Worm (Caenorhabditis elegans) whole organism, L4 larva: ENCODE measurements around the gene F21D9.11.

ENCODE experiments used
- D1046.2 ChIP-seq: fragments of 200-800 bp; sonication (Bioruptor generic); IDR thresholded peaks from 2 replicates; pipeline ENCODE4 v1.3.6; 2022; ENCODE audit warnings: missing genetic modification characterization, missing compliant biosample characterization
- F26F4.8 ChIP-seq: fragments of 200-800 bp; sonication (Bioruptor generic); conservative IDR thresholded peaks from 2 replicates; pipeline ENCODE4 v1.3.6; 2022; ENCODE audit warnings: missing genetic modification characterization, missing compliant biosample characterization
- F44E2.7 ChIP-seq: fragments of 200-800 bp; sonication (Bioruptor generic); IDR thresholded peaks from 2 replicates; pipeline ENCODE4 v2.1.2; 2022; ENCODE audit warnings: missing genetic modification characterization, missing compliant biosample characterization
- Y48G9A.11 ChIP-seq: fragments of 200-800 bp; sonication (Bioruptor generic); IDR thresholded peaks from 2 replicates; pipeline ENCODE4 v1.3.6; 2022; ENCODE audit warnings: missing genetic modification reagents, missing genetic modification characterization, missing compliant biosample characterization
- Y75B8A.6 ChIP-seq: fragments of 200-800 bp; sonication (Bioruptor generic); IDR thresholded peaks from 2 replicates; pipeline ENCODE4 v1.3.6; 2022; ENCODE audit warnings: missing genetic modification reagents, missing genetic modification characterization, missing compliant biosample characterization
- ZK337.2 ChIP-seq: fragments of 200-800 bp; sonication (Bioruptor generic); IDR thresholded peaks from 2 replicates; pipeline ENCODE4 v1.3.6; 2022; ENCODE audit warnings: missing genetic modification reagents, missing genetic modification characterization, missing compliant biosample characterization
- aly-2 ChIP-seq: sonication (generic microtip); optimal IDR thresholded peaks from 2 replicates; lab custom pipeline; 2018; ENCODE audit warnings: missing biosample characterization, missing genetic modification characterization
- ceh-20 ChIP-seq: fragments of 200-800 bp; sonication (Bioruptor generic); IDR thresholded peaks from 2 replicates; pipeline ENCODE4 v1.3.6; 2022; ENCODE audit warnings: missing genetic modification reagents, missing genetic modification characterization, missing compliant biosample characterization
- ceh-32 ChIP-seq: sonication (generic microtip); optimal IDR thresholded peaks from 2 replicates; lab custom pipeline; 2016; ENCODE audit warnings: mild to moderate bottlenecking, missing genetic modification characterization, missing compliant biosample characterization; ENCODE audit not compliant: poor library complexity
- ceh-44 ChIP-seq: fragments of 200-800 bp; sonication (Bioruptor generic); IDR thresholded peaks from 2 replicates; pipeline ENCODE4 v1.3.6; 2022; ENCODE audit warnings: missing genetic modification reagents, missing genetic modification characterization, missing compliant biosample characterization
- daf-12 ChIP-seq: fragments of 150-350 bp; optimal IDR thresholded peaks from 2 replicates; lab custom pipeline; 2014; ENCODE audit warnings: missing biosample characterization, missing genetic modification reagents, missing genetic modification characterization
- daf-16 ChIP-seq, 3 experiments: sonication (generic microtip); optimal IDR thresholded peaks; 2 replicates each; lab custom pipeline; 2016 to 2017; ENCODE audit warnings: missing genetic modification characterization in 3 of 3, missing genetic modification reagents in 3 of 3, mild to moderate bottlenecking in 2 of 3, missing compliant biosample characterization in 2 of 3, missing biosample characterization in 1 of 3, moderate library complexity in 1 of 3
- dmd-6 ChIP-seq: fragments of 200-800 bp; sonication (Bioruptor generic); IDR thresholded peaks from 2 replicates; pipeline ENCODE4 v1.3.6; 2022; ENCODE audit warnings: missing genetic modification reagents, missing genetic modification characterization, missing compliant biosample characterization
- dmd-8 ChIP-seq: fragments of 200-800 bp; sonication (Bioruptor generic); IDR thresholded peaks from 2 replicates; pipeline ENCODE4 v1.3.6; 2022; ENCODE audit warnings: missing genetic modification characterization, missing compliant biosample characterization
- dmd-9 ChIP-seq: fragments of 200-800 bp; sonication (Bioruptor generic); IDR thresholded peaks from 2 replicates; pipeline ENCODE4 v1.3.6; 2022; ENCODE audit warnings: missing genetic modification reagents, missing genetic modification characterization, missing compliant biosample characterization
- duxl-1 ChIP-seq: sonication (generic microtip); optimal IDR thresholded peaks from 2 replicates; lab custom pipeline; 2016; ENCODE audit warnings: mild to moderate bottlenecking, missing genetic modification characterization, moderate library complexity, missing compliant biosample characterization; ENCODE audit not compliant: poor library complexity
- dve-1 ChIP-seq: sonication (generic microtip); optimal IDR thresholded peaks from 2 replicates; lab custom pipeline; 2017; ENCODE audit warnings: antibody characterized with exemption, mild to moderate bottlenecking, missing genetic modification characterization, missing compliant biosample characterization; ENCODE audit not compliant: insufficient read depth
- fos-1 ChIP-seq: fragments of 150-350 bp; optimal IDR thresholded peaks from 2 replicates; lab custom pipeline; 2014; ENCODE audit warnings: missing biosample characterization, missing genetic modification characterization
- hlh-11 ChIP-seq: fragments of 200-800 bp; sonication (Bioruptor generic); optimal IDR thresholded peaks from 2 replicates; lab custom pipeline; 2018; ENCODE audit warnings: mild to moderate bottlenecking, missing genetic modification characterization, missing compliant biosample characterization
- hlh-30 ChIP-seq: sonication (generic microtip); optimal IDR thresholded peaks from 2 replicates; lab custom pipeline; 2017; ENCODE audit warnings: antibody characterized with exemption, mild to moderate bottlenecking, missing genetic modification characterization, missing compliant biosample characterization; ENCODE audit not compliant: insufficient read depth
- lin-1 ChIP-seq: fragments of 200-800 bp; sonication (Bioruptor generic); IDR thresholded peaks from 2 replicates; pipeline ENCODE4 v1.3.6; 2022; ENCODE audit warnings: missing genetic modification reagents, missing genetic modification characterization, missing compliant biosample characterization
- lin-13 ChIP-seq: fragments of 150-350 bp; optimal IDR thresholded peaks from 2 replicates; lab custom pipeline; 2014; ENCODE audit warnings: missing biosample characterization, missing genetic modification reagents, missing genetic modification characterization
- lin-29 ChIP-seq: fragments of 200-800 bp; sonication (Bioruptor generic); IDR thresholded peaks from 2 replicates; pipeline ENCODE4 v1.3.6; 2022; ENCODE audit warnings: missing genetic modification reagents, missing genetic modification characterization, missing compliant biosample characterization
- lir-3 ChIP-seq: sonication (generic microtip); optimal IDR thresholded peaks from 2 replicates; lab custom pipeline; 2016; ENCODE audit warnings: mild to moderate bottlenecking, missing genetic modification characterization, missing compliant biosample characterization
- mdl-1 ChIP-seq, 2 experiments: fragments of 150-350 bp in 1 of 2; sonication (generic microtip) in 1 of 2; optimal IDR thresholded peaks; 2 replicates each; lab custom pipeline; 2014 to 2017; ENCODE audit warnings: missing biosample characterization in 2 of 2, missing genetic modification characterization in 2 of 2
- mep-1 ChIP-seq: fragments of 150-350 bp; sonication (generic microtip); optimal IDR thresholded peaks from 3 replicates; lab custom pipeline; 2014; ENCODE audit warnings: missing biosample characterization, missing genetic modification characterization
- mxl-2 ChIP-seq: fragments of 200-800 bp; sonication (Bioruptor generic); conservative IDR thresholded peaks from 2 replicates; pipeline ENCODE4 v1.3.6; 2022; ENCODE audit warnings: missing genetic modification reagents, missing genetic modification characterization, missing compliant biosample characterization
- mxl-3 ChIP-seq: fragments of 200-800 bp; sonication (Bioruptor generic); optimal IDR thresholded peaks from 2 replicates; lab custom pipeline; 2018; ENCODE audit warnings: mild to moderate bottlenecking, missing genetic modification characterization, missing compliant biosample characterization
- nhr-102 ChIP-seq: sonication (generic microtip); optimal IDR thresholded peaks from 2 replicates; lab custom pipeline; 2016; ENCODE audit warnings: mild to moderate bottlenecking, missing genetic modification characterization, moderate library complexity, missing compliant biosample characterization
- nhr-11 ChIP-seq: fragments of 150-350 bp; optimal IDR thresholded peaks from 2 replicates; lab custom pipeline; 2014; ENCODE audit warnings: missing biosample characterization, missing genetic modification characterization
- nhr-111 ChIP-seq: fragments of 200-800 bp; sonication (Bioruptor generic); optimal IDR thresholded peaks from 2 replicates; lab custom pipeline; 2018; ENCODE audit warnings: mild to moderate bottlenecking, missing genetic modification characterization, missing compliant biosample characterization
- nhr-28 ChIP-seq: fragments of 150-350 bp; optimal IDR thresholded peaks from 2 replicates; lab custom pipeline; 2014; ENCODE audit warnings: missing biosample characterization, missing genetic modification characterization
- nhr-41 ChIP-seq: fragments of 200-800 bp; sonication (Bioruptor generic); IDR thresholded peaks from 2 replicates; pipeline ENCODE4 v1.3.6; 2022; ENCODE audit warnings: missing genetic modification reagents, missing genetic modification characterization, missing compliant biosample characterization
- nhr-42 ChIP-seq: fragments of 200-800 bp; sonication (Bioruptor generic); IDR thresholded peaks from 2 replicates; pipeline ENCODE4 v1.3.6; 2022; ENCODE audit warnings: missing genetic modification characterization, missing compliant biosample characterization
- nhr-48 ChIP-seq: sonication (generic microtip); optimal IDR thresholded peaks from 2 replicates; lab custom pipeline; 2016; ENCODE audit warnings: mild to moderate bottlenecking, missing genetic modification characterization, missing compliant biosample characterization
- nhr-6 ChIP-seq: fragments of 150-350 bp; optimal IDR thresholded peaks from 2 replicates; lab custom pipeline; 2014; ENCODE audit warnings: missing biosample characterization, missing genetic modification characterization
- nhr-76 ChIP-seq: fragments of 150-350 bp; optimal IDR thresholded peaks from 2 replicates; lab custom pipeline; 2014; ENCODE audit warnings: missing biosample characterization, missing genetic modification characterization
- nhr-77 ChIP-seq: fragments of 150-350 bp; optimal IDR thresholded peaks from 2 replicates; lab custom pipeline; 2014; ENCODE audit warnings: missing biosample characterization, missing genetic modification characterization
- pha-4 ChIP-seq, 2 experiments: fragments of 150-350 bp in 1 of 2; fragments of 200-800 bp in 1 of 2; sonication (Bioruptor generic) in 1 of 2; IDR thresholded peaks in 1 of 2; optimal IDR thresholded peaks in 1 of 2; 2 replicates each; pipeline versions ENCODE4 v1.3.6 to Lab custom; 2014 to 2022; ENCODE audit warnings: missing genetic modification characterization in 2 of 2, missing genetic modification reagents in 2 of 2, missing biosample characterization in 1 of 2, missing compliant biosample characterization in 1 of 2
- php-3 ChIP-seq: fragments of 200-800 bp; sonication (Bioruptor generic); IDR thresholded peaks from 2 replicates; pipeline ENCODE4 v1.3.6; 2022; ENCODE audit warnings: missing genetic modification reagents, missing genetic modification characterization, missing compliant biosample characterization
- pqm-1 ChIP-seq: sonication (generic microtip); optimal IDR thresholded peaks from 2 replicates; lab custom pipeline; 2017; ENCODE audit warnings: missing biosample characterization, missing genetic modification characterization
- sdz-12 ChIP-seq: fragments of 200-800 bp; sonication (Bioruptor generic); optimal IDR thresholded peaks from 2 replicates; lab custom pipeline; 2018; ENCODE audit warnings: mild to moderate bottlenecking, missing genetic modification characterization, missing compliant biosample characterization
- spr-1 ChIP-seq: sonication (generic microtip); optimal IDR thresholded peaks from 2 replicates; lab custom pipeline; 2016; ENCODE audit warnings: mild to moderate bottlenecking, missing genetic modification characterization, missing compliant biosample characterization
- zag-1 ChIP-seq: fragments of 150-350 bp; optimal IDR thresholded peaks from 2 replicates; lab custom pipeline; 2014; ENCODE audit warnings: missing biosample characterization, missing genetic modification characterization
- zfp-2 ChIP-seq: sonication (generic microtip); optimal IDR thresholded peaks from 2 replicates; lab custom pipeline; 2016; ENCODE audit warnings: mild to moderate bottlenecking, missing genetic modification characterization, missing compliant biosample characterization
- ztf-11 ChIP-seq: fragments of 150-350 bp; optimal IDR thresholded peaks from 2 replicates; lab custom pipeline; 2014; ENCODE audit warnings: missing biosample characterization, missing genetic modification characterization

F21D9.11 gene

ce11 chrV:19206911-19207310 lies 45.0 kb upstream of the F21D9.11 start:
- TF ChIP-seq sdz-12 (GFP tag; lab: Kevin White, UChicago) = no peak
- TF ChIP-seq F44E2.7 (GFP tag; lab: Robert Waterston, UW) = no peak
- TF ChIP-seq dmd-8 (GFP tag; lab: Robert Waterston, UW) = no peak
- TF ChIP-seq nhr-48 (tag; lab: Kevin White, UChicago) = no peak
- peak; percentile 6 for TF ChIP-seq mxl-3 (GFP tag; lab: Kevin White, UChicago)
- no peak for TF ChIP-seq zag-1 (tag; lab: Kevin White, UChicago)
- TF ChIP-seq fos-1 = no peak
- TF ChIP-seq nhr-102 (tag; lab: Kevin White, UChicago) = peak; percentile 9
- peak; percentile 84 for TF ChIP-seq php-3 (GFP tag; lab: Robert Waterston, UW)
- no peak for TF ChIP-seq pha-4 (GFP tag; IDR thresholded peaks at IDR 0.05; lab: Robert Waterston, UW)
- TF ChIP-seq pha-4 (tag; optimal IDR thresholded peaks at IDR 0.05; lab: Kevin White, UChicago) = no peak
- no peak for TF ChIP-seq Y75B8A.6 (GFP tag; lab: Robert Waterston, UW)
- peak; percentile 86 for TF ChIP-seq dmd-6 (GFP tag; lab: Robert Waterston, UW)
- no peak for TF ChIP-seq daf-16 (GFP tag; optimal IDR thresholded peaks at IDR 0.05; lab: Kevin White, UChicago)
- peak; percentile 75 for TF ChIP-seq daf-16 (tag; optimal IDR thresholded peaks at IDR 0.05; lab: Kevin White, UChicago)
- peak; percentile 29 for TF ChIP-seq lin-13 (GFP tag; lab: Kevin White, UChicago)
- peak; percentile 59 for TF ChIP-seq nhr-28
- TF ChIP-seq ceh-20 (GFP tag; lab: Robert Waterston, UW) = 0 out of 2 replicates have a peak, but pooled peaks have one; percentile 10
- TF ChIP-seq F26F4.8 (GFP tag; lab: Robert Waterston, UW) = no peak
- TF ChIP-seq ceh-44 (GFP tag; lab: Robert Waterston, UW) = no peak
- no peak for TF ChIP-seq Y48G9A.11 (GFP tag; lab: Robert Waterston, UW)
- peak; percentile 66 for TF ChIP-seq dve-1
- TF ChIP-seq hlh-11 (tag; lab: Kevin White, UChicago) = peak; percentile 70
- TF ChIP-seq pqm-1 (tag; lab: Kevin White, UChicago) = peak; percentile 78
- TF ChIP-seq mdl-1 (tag; optimal IDR thresholded peaks at IDR 0.05; lab: Kevin White, UChicago) = peak in 1 of 2 experiments; percentile 13
- TF ChIP-seq nhr-77 = peak; percentile 32
- TF ChIP-seq ztf-11 (tag; lab: Kevin White, UChicago) = no peak

ce11 chrV:19211795-19212194 lies 40.1 kb upstream of the F21D9.11 start, which contains the start of gene nhr-79:
nhr-79 (minus strand) TSS chrV:19211895.
- TF ChIP-seq nhr-76 (tag; lab: Kevin White, UChicago) (no peak), zag-1 (tag; lab: Kevin White, UChicago) (no peak), nhr-111 (GFP tag; lab: Kevin White, UChicago) (no peak), D1046.2 (GFP tag; lab: Robert Waterston, UW) (no peak), nhr-41 (no peak), zfp-2 (tag; lab: Kevin White, UChicago) (no peak)

- no peak for TF ChIP-seq dmd-9 (GFP tag; lab: Robert Waterston, UW)
- no peak for TF ChIP-seq Y75B8A.6 (GFP tag; lab: Robert Waterston, UW)
- no peak for TF ChIP-seq lin-1 (GFP tag; lab: Robert Waterston, UW)
- no peak for TF ChIP-seq lin-29 (GFP tag; lab: Robert Waterston, UW)
- TF ChIP-seq ceh-20 (GFP tag; lab: Robert Waterston, UW) = no peak
- TF ChIP-seq hlh-11 (tag; lab: Kevin White, UChicago) = peak; percentile 71
- TF ChIP-seq dve-1 = peak; percentile 78
- no peak for TF ChIP-seq mxl-2 (GFP tag; lab: Robert Waterston, UW)
- no peak for TF ChIP-seq spr-1
- no peak for TF ChIP-seq ZK337.2 (GFP tag; lab: Robert Waterston, UW)
- TF ChIP-seq nhr-11 = no peak
- peak; percentile 53 for TF ChIP-seq pqm-1 (tag; lab: Kevin White, UChicago)
- no peak for TF ChIP-seq duxl-1 (tag; lab: Kevin White, UChicago)
- no peak for TF ChIP-seq ceh-32 (tag; lab: Kevin White, UChicago)
- peak; percentile 60 for TF ChIP-seq hlh-30 (tag; lab: Kevin White, UChicago)
- no peak for TF ChIP-seq daf-12 (tag; lab: Kevin White, UChicago)
- TF ChIP-seq nhr-6 (tag; lab: Kevin White, UChicago) = no peak
- TF ChIP-seq nhr-48 (tag; lab: Kevin White, UChicago) = no peak
- TF ChIP-seq lir-3 (tag; lab: Kevin White, UChicago) = no peak
- no peak for TF ChIP-seq aly-2 (tag; lab: Kevin White, UChicago)
- TF ChIP-seq fos-1 = no peak
- peak in 1 of 2 experiments; percentile 78 for TF ChIP-seq mdl-1 (tag; optimal IDR thresholded peaks at IDR 0.05; lab: Kevin White, UChicago)
- peak; percentile 49 for TF ChIP-seq mep-1
- TF ChIP-seq nhr-42 (GFP tag; lab: Robert Waterston, UW) = peak; percentile 54; the same call in 1 of the 2 replicates
- TF ChIP-seq mxl-3 (GFP tag; lab: Kevin White, UChicago) = peak; percentile 83
Measured at ce11 chrV:19212354-19212753, 39.6 kb upstream of the F21D9.11 start.
